Fruit fly (Drosophila melanogaster) S2 (cell line): ENCODE data around the gene CG1090.
A peak's percentile ranks its signal among the peaks of the same experiment; 100 is the strongest.

Experiments
- CG8478 ChIP-seq: fragments of >200 bp; optimal IDR thresholded peaks from 2 replicates; lab custom pipeline; 2018
- CTCF ChIP-seq, 2 experiments: fragments of >200 bp; optimal IDR thresholded peaks; 2 replicates each; lab custom pipeline; 2018

DNA sequence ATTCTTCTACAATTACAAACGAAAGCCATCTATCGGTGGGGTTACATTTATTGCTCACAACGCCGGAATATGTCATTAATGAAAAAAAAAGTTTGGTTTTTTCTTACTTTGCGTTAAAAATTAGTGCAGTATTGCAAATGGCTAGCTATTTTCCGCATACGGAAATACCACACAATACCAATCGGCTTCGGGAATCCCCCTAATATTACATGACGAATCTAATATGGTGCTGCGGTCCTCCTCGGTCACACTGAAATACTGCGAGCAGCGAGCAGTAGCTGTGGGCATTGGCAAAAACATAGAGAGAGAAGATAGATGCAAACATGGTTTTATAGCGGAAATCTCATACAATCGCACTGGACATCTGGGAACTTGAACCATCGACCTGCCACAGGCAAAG is 27.8 kb downstream of the CG1090 start, which contains the start of gene tub:
- TF ChIP-seq CTCF (optimal IDR thresholded peaks at IDR 0.05; lab: Kevin White, UChicago) (peak; percentile 62 to 65), CG8478 (lab: Kevin White, UChicago) (no peak)
